Worm (Caenorhabditis elegans) whole organism, L1 larva: ENCODE data around the gene R31.2.

Experiments used
- C16A3.4 ChIP-seq: fragments of 150-350 bp; optimal IDR thresholded peaks from 2 replicates; lab custom pipeline; 2014; ENCODE audit warnings: missing biosample characterization, missing genetic modification characterization
- C34B4.2 ChIP-seq: sonication (generic microtip); optimal IDR thresholded peaks from 2 replicates; lab custom pipeline; 2017; ENCODE audit warnings: mild to moderate bottlenecking, missing genetic modification characterization, missing compliant biosample characterization
- F16B12.6 ChIP-seq: fragments of 150-350 bp; optimal IDR thresholded peaks from 2 replicates; lab custom pipeline; 2014; ENCODE audit warnings: missing biosample characterization, missing genetic modification characterization
- aha-1 ChIP-seq: fragments of 150-350 bp; optimal IDR thresholded peaks from 2 replicates; lab custom pipeline; 2014; ENCODE audit warnings: missing biosample characterization, missing genetic modification characterization
- ama-1 ChIP-seq: fragments of 150-350 bp; optimal IDR thresholded peaks from 2 replicates; lab custom pipeline; 2014
- blmp-1 ChIP-seq: fragments of 150-350 bp; optimal IDR thresholded peaks from 2 replicates; lab custom pipeline; 2014; ENCODE audit warnings: missing biosample characterization, missing genetic modification characterization
- ceh-8 ChIP-seq: fragments of 200-800 bp; sonication (Bioruptor generic); optimal IDR thresholded peaks from 2 replicates; lab custom pipeline; 2018; ENCODE audit warnings: mild to moderate bottlenecking, missing genetic modification characterization, moderate library complexity, missing compliant biosample characterization
- ceh-82 ChIP-seq, 3 experiments: fragments of 150-350 bp in 1 of 3; sonication (generic microtip) in 2 of 3; optimal IDR thresholded peaks; 2 replicates each; lab custom pipeline; 2014 to 2017; ENCODE audit warnings: missing biosample characterization in 3 of 3, missing genetic modification characterization in 3 of 3
- ceh-88 ChIP-seq: fragments of 200-800 bp; sonication (Bioruptor generic); IDR thresholded peaks from 2 replicates; pipeline ENCODE4 v1.3.6; 2022; ENCODE audit warnings: missing genetic modification characterization, missing compliant biosample characterization
- ceh-90 ChIP-seq: sonication (generic microtip); optimal IDR thresholded peaks from 2 replicates; lab custom pipeline; 2016; ENCODE audit warnings: missing genetic modification characterization, missing compliant biosample characterization
- ces-1 ChIP-seq: fragments of 150-350 bp; optimal IDR thresholded peaks from 2 replicates; lab custom pipeline; 2014; ENCODE audit warnings: missing biosample characterization, missing genetic modification reagents, missing genetic modification characterization
- dpl-1 ChIP-seq, 3 experiments: fragments of 150-350 bp in 2 of 3; sonication (generic microtip) in 1 of 3; optimal IDR thresholded peaks; 2 replicates each; lab custom pipeline; 2014 to 2017; ENCODE audit warnings: missing biosample characterization in 3 of 3, missing genetic modification characterization in 3 of 3, missing genetic modification reagents in 3 of 3
- efl-1 ChIP-seq, 4 experiments: fragments of 150-350 bp; optimal IDR thresholded peaks in 3 of 4; peaks in 1 of 4; 1 replicate in 1 of 4; 2 replicates in 3 of 4; lab custom pipeline; 2014; ENCODE audit warnings: missing biosample characterization in 2 of 4, missing genetic modification characterization in 2 of 4, missing genetic modification reagents in 2 of 4
- efl-3 ChIP-seq: fragments of 200-800 bp; sonication (Bioruptor generic); optimal IDR thresholded peaks from 2 replicates; lab custom pipeline; 2018; ENCODE audit warnings: mild to moderate bottlenecking, missing genetic modification characterization, missing compliant biosample characterization
- egl-27 ChIP-seq, 2 experiments: fragments of 150-350 bp in 1 of 2; sonication (generic microtip); optimal IDR thresholded peaks; 3 replicates each; lab custom pipeline; 2017 to 2018; ENCODE audit warnings: missing biosample characterization in 2 of 2, missing genetic modification characterization in 2 of 2, missing genetic modification reagents in 2 of 2
- elt-2 ChIP-seq: sonication (generic microtip); optimal IDR thresholded peaks from 2 replicates; lab custom pipeline; 2016; ENCODE audit warnings: missing genetic modification characterization, mild to moderate bottlenecking, inconsistent platforms, missing compliant biosample characterization, missing genetic modification reagents
- ets-5 ChIP-seq: fragments of 200-800 bp; sonication (Bioruptor generic); IDR thresholded peaks from 2 replicates; pipeline ENCODE4 v1.3.6; 2022; ENCODE audit warnings: missing genetic modification characterization, missing compliant biosample characterization
- fkh-4 ChIP-seq: sonication (generic microtip); optimal IDR thresholded peaks from 2 replicates; lab custom pipeline; 2016; ENCODE audit warnings: missing compliant biosample characterization, missing genetic modification characterization, borderline replicate concordance
- fkh-8 ChIP-seq: sonication (generic microtip); optimal IDR thresholded peaks from 2 replicates; lab custom pipeline; 2016; ENCODE audit warnings: mild to moderate bottlenecking, missing genetic modification characterization, missing compliant biosample characterization
- hpl-2 ChIP-seq: fragments of 150-350 bp; optimal IDR thresholded peaks from 2 replicates; lab custom pipeline; 2014; ENCODE audit warnings: missing biosample characterization, missing genetic modification reagents, missing genetic modification characterization
- irx-1 ChIP-seq: sonication (generic microtip); optimal IDR thresholded peaks from 2 replicates; lab custom pipeline; 2016; ENCODE audit warnings: missing genetic modification characterization, missing compliant biosample characterization
- isw-1 ChIP-seq: fragments of 200-800 bp; sonication (Bioruptor generic); IDR thresholded peaks from 2 replicates; pipeline ENCODE4 v1.3.6; 2022; ENCODE audit warnings: missing genetic modification characterization, missing compliant biosample characterization
- jun-1 ChIP-seq: fragments of 150-350 bp; optimal IDR thresholded peaks from 2 replicates; lab custom pipeline; 2014; ENCODE audit warnings: missing biosample characterization, missing genetic modification reagents, missing genetic modification characterization
- lin-13 ChIP-seq: fragments of 150-350 bp; optimal IDR thresholded peaks from 2 replicates; lab custom pipeline; 2014; ENCODE audit warnings: missing biosample characterization, missing genetic modification reagents, missing genetic modification characterization
- lin-35 ChIP-seq, 2 experiments: fragments of 150-350 bp; optimal IDR thresholded peaks; 2 replicates each; lab custom pipeline; 2014; ENCODE audit warnings: missing biosample characterization in 2 of 2, missing genetic modification characterization in 2 of 2, missing genetic modification reagents in 2 of 2
- lin-39 ChIP-seq: fragments of 150-350 bp; optimal IDR thresholded peaks from 2 replicates; lab custom pipeline; 2014; ENCODE audit warnings: missing biosample characterization, missing genetic modification reagents, missing genetic modification characterization
- lsy-2 ChIP-seq, 2 experiments: fragments of 150-350 bp; optimal IDR thresholded peaks; 2 replicates each; lab custom pipeline; 2014; ENCODE audit warnings: missing biosample characterization in 2 of 2, missing genetic modification characterization in 2 of 2
- mab-9 ChIP-seq: fragments of 200-800 bp; sonication (Bioruptor generic); IDR thresholded peaks from 2 replicates; pipeline ENCODE4 v1.3.6; 2022; ENCODE audit warnings: missing genetic modification reagents, missing genetic modification characterization, missing compliant biosample characterization
- mef-2 ChIP-seq: fragments of 150-350 bp; optimal IDR thresholded peaks from 2 replicates; lab custom pipeline; 2014; ENCODE audit warnings: missing biosample characterization, missing genetic modification characterization
- nhr-11 ChIP-seq: fragments of 150-350 bp; optimal IDR thresholded peaks from 2 replicates; lab custom pipeline; 2014; ENCODE audit warnings: missing biosample characterization, missing genetic modification characterization
- nhr-20 ChIP-seq: sonication (generic microtip); optimal IDR thresholded peaks from 2 replicates; lab custom pipeline; 2016; ENCODE audit warnings: mild to moderate bottlenecking, missing genetic modification characterization, missing compliant biosample characterization
- nhr-28 ChIP-seq: fragments of 150-350 bp; optimal IDR thresholded peaks from 2 replicates; lab custom pipeline; 2014; ENCODE audit warnings: missing biosample characterization, missing genetic modification characterization
- pqm-1 ChIP-seq: sonication (generic microtip); optimal IDR thresholded peaks from 3 replicates; lab custom pipeline; 2017; ENCODE audit warnings: missing biosample characterization, missing genetic modification characterization
- swsn-7 ChIP-seq: sonication (generic microtip); optimal IDR thresholded peaks from 2 replicates; lab custom pipeline; 2016; ENCODE audit warnings: missing genetic modification characterization, missing compliant biosample characterization
- unc-130 ChIP-seq: fragments of 150-350 bp; optimal IDR thresholded peaks from 2 replicates; lab custom pipeline; 2017; ENCODE audit warnings: missing biosample characterization, missing genetic modification characterization, inconsistent platforms
- unc-30 ChIP-seq: sonication (generic microtip); optimal IDR thresholded peaks from 2 replicates; lab custom pipeline; 2017; ENCODE audit warnings: missing biosample characterization, missing genetic modification characterization
- unc-86 ChIP-seq: sonication (generic microtip); optimal IDR thresholded peaks from 2 replicates; lab custom pipeline; 2016; ENCODE audit warnings: missing genetic modification characterization, missing compliant biosample characterization
- ztf-4 ChIP-seq: fragments of 150-350 bp; optimal IDR thresholded peaks from 2 replicates; lab custom pipeline; 2014; ENCODE audit warnings: missing biosample characterization, missing genetic modification characterization

The R31.2 gene

DNA sequence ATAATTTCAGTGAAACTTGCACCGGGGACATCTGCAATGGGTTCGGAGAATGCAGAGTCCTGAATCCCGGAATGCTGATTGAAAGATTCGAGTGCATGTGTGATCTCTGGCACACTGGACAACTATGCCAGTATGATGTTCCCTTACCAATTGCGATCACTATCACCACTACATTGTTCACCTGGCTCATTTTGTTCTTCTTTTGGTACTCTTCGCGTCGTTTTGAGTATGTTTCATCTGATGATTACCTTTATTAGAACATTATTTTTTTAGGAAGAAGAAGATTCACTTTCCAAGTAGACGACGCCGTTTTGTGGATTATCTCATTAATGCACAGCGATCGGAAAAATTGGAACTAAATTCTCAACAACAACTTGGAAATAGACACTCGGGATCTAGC is 26.4 kb downstream of the R31.2 start:
- TF ChIP-seq nhr-11 (no peak), egl-27 (tag; optimal IDR thresholded peaks at IDR 0.05; lab: Kevin White, UChicago) (no peak), F16B12.6 (tag; lab: Kevin White, UChicago) (no peak), ceh-8 (GFP tag; lab: Kevin White, UChicago) (no peak), ceh-82 (tag; optimal IDR thresholded peaks at IDR 0.05; lab: Kevin White, UChicago) (no peak), ceh-88 (GFP tag; lab: Robert Waterston, UW) (no peak), lin-39 (tag; lab: Kevin White, UChicago) (no peak), fkh-4 (tag; lab: Kevin White, UChicago) (no peak), efl-1 (optimal IDR thresholded peaks at IDR 0.05; lab: Kevin White, UChicago) (no peak), efl-1 (GFP tag; optimal IDR thresholded peaks at IDR 0.05 in 1 of 2; lab: Kevin White, UChicago) (no peak), C16A3.4 (tag; lab: Kevin White, UChicago) (no peak), jun-1 (tag; lab: Kevin White, UChicago) (no peak), unc-130 (tag; lab: Kevin White, UChicago) (no peak), mef-2 (tag; lab: Kevin White, UChicago) (no peak), lin-35 (GFP tag; optimal IDR thresholded peaks at IDR 0.05; lab: Kevin White, UChicago) (no peak), nhr-20 (tag; lab: Kevin White, UChicago) (no peak), fkh-8 (tag; lab: Kevin White, UChicago) (no peak), ets-5 (no peak), lsy-2 (tag; optimal IDR thresholded peaks at IDR 0.05; lab: Kevin White, UChicago) (no peak), ceh-90 (tag; lab: Kevin White, UChicago) (no peak), dpl-1 (GFP tag; optimal IDR thresholded peaks at IDR 0.05; lab: Kevin White, UChicago) (no peak)

DNA sequence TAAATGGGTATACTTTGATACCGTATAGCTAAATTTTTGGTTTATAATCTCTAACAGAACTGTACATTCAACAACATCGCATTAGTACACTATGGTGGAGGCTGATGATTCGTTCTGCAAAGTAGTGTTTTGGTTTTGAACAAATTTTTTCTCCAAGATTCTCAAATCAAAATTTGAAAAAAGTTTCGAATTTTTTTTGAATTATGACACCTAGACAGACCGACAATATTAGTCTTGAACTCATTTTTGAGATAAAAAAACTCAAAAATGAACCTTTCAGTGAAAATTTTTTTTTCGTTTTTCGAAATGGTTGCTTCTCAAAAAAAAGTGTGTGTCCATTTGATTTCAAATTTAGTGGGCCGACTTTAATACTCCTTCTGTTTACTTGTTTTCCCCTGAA is 28.1 kb downstream of the R31.2 start:
- TF ChIP-seq irx-1 (tag; lab: Kevin White, UChicago) (no peak), ceh-82 (tag; optimal IDR thresholded peaks at IDR 0.05; lab: Kevin White, UChicago) (no peak), mab-9 (GFP tag; lab: Robert Waterston, UW) (no peak), unc-130 (tag; lab: Kevin White, UChicago) (no peak), efl-3 (GFP tag; lab: Kevin White, UChicago) (no peak), nhr-20 (tag; lab: Kevin White, UChicago) (no peak), aha-1 (no peak), ama-1 (lab: Kevin White, UChicago) (no peak), fkh-4 (tag; lab: Kevin White, UChicago) (no peak), egl-27 (tag; optimal IDR thresholded peaks at IDR 0.05; lab: Kevin White, UChicago) (no peak), lin-13 (GFP tag; lab: Kevin White, UChicago) (no peak), hpl-2 (GFP tag; lab: Kevin White, UChicago) (no peak), elt-2 (no peak), ceh-90 (tag; lab: Kevin White, UChicago) (no peak), unc-86 (tag; lab: Kevin White, UChicago) (no peak), unc-30 (tag; lab: Kevin White, UChicago) (no peak), C34B4.2 (tag; lab: Kevin White, UChicago) (no peak), ces-1 (GFP tag; lab: Kevin White, UChicago) (no peak)

DNA sequence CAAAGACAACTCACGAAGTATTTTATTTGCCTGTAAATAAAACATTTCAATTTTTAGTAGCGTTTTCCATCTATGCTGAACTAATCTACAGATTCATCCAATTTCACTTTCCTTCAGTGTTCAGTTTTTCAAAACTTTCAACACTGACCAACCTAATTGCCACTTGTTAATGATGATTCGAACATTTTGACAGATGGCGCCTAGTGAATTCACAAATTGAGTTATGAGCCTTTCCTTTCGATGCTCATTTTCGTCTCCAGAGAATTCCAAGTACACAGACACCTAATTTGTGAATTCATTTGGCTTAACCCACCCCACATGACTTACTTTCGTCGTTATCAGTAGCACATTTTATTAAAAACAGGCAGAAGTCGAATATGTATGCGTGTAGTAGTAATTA is 29.4 kb downstream of the R31.2 start:
- TF ChIP-seq pqm-1 (tag; lab: Kevin White, UChicago) (no peak), ceh-8 (GFP tag; lab: Kevin White, UChicago) (peak; percentile 12), ztf-4 (tag; lab: Kevin White, UChicago) (no peak), blmp-1 (tag; lab: Kevin White, UChicago) (no peak), mef-2 (tag; lab: Kevin White, UChicago) (no peak), isw-1 (no peak)

DNA sequence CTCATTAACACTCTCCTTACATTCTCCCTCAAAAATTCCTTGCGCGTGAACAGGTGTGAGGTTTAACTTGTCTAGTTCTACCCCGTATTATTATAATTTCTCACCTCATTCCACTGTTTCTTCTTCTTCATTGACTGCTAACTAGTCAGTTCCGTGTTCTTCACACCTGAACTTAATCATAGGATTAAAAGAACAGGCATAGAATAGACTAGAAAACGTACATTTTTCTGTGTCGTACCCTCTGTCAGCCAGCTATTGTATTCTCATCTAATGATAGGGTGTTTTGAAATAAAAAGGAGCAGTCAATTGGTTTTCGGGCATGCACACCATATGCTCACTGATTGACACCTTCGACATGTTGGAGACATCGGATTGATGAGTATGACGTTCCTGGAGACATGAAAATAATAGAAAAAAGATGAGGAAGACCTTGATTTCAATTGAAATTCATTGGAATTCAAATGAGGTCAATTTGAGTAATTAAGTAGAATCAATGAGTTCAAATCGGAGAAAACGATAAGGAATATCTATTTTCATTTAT is 30.1 kb downstream of the R31.2 start:
- TF ChIP-seq nhr-28 (tag; lab: Kevin White, UChicago) (no peak), aha-1 (no peak), swsn-7 (tag; lab: Kevin White, UChicago) (no peak), unc-86 (tag; lab: Kevin White, UChicago) (no peak)
